Worm (Caenorhabditis elegans): ENCODE measurements around the gene bath-42.

DNA sequence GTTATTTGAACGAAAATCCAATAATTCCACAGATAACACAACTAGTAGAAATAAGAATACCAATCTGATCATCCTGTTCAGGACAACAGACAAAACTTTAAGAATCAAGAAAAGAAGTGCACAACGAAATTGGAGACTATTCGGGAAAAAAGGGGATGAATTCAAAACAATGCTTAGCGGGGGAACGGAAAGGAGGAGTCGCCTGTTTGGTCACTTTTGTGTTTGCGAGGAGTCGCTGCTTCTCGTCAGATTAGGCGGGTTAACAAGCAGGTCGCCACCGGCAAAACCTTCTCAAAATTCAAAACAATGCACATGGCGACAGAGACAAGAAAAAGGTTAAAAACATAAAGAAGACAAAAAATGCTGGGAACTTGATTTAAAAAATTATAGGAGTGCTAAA is 46.6 kb upstream of the bath-42 start, which contains the start of gene C30A5.10:
- TF ChIP-seq nhr-76 (tag; optimal IDR thresholded peaks at IDR 0.05): no peak
- no peak for TF ChIP-seq pha-4 (tag; optimal IDR thresholded peaks at IDR 0.05)
- TF ChIP-seq lin-13 (tag; optimal IDR thresholded peaks at IDR 0.05): no peak
- no peak for TF ChIP-seq elt-3 (tag; optimal IDR thresholded peaks at IDR 0.05)
- TF ChIP-seq elt-1 (tag; optimal IDR thresholded peaks at IDR 0.05; ENCODE audit: borderline replicate concordance, insufficient read depth): no peak
- no peak for TF ChIP-seq tbx-8 (GFP tag; optimal IDR thresholded peaks at IDR 0.05)
- no peak for TF ChIP-seq lin-32 (GFP tag; optimal IDR thresholded peaks at IDR 0.05)
- TF ChIP-seq nhr-12 (tag; optimal IDR thresholded peaks at IDR 0.05): no peak
- TF ChIP-seq mep-1 (tag; optimal IDR thresholded peaks at IDR 0.05): no peak

Data from whole organism, mixed stage, embryonic.